Worm (Caenorhabditis elegans) whole organism, midembryonic: Measurements from ENCODE around the gene cyp-35A5.

Source experiments
- T22C8.4 ChIP-seq: fragments of 200-800 bp; sonication (Bioruptor generic); IDR thresholded peaks from 2 replicates; pipeline ENCODE4 v1.3.6; 2022; ENCODE audit warnings: missing genetic modification characterization, missing compliant biosample characterization
- klf-2 ChIP-seq: fragments of 200-800 bp; sonication (Bioruptor generic); conservative IDR thresholded peaks from 2 replicates; pipeline ENCODE4 v1.3.6; 2022; ENCODE audit warnings: missing genetic modification reagents, missing genetic modification characterization, missing compliant biosample characterization
- med-1 ChIP-seq: sonication (generic microtip); optimal IDR thresholded peaks from 2 replicates; lab custom pipeline; 2017; ENCODE audit warnings: missing genetic modification characterization, mild to moderate bottlenecking, missing compliant biosample characterization, antibody characterized with exemption, missing genetic modification reagents; ENCODE audit not compliant: insufficient read depth
- ref-1 ChIP-seq: fragments of 200-800 bp; sonication (Bioruptor generic); conservative IDR thresholded peaks from 2 replicates; pipeline ENCODE4 v1.3.6; 2022; ENCODE audit warnings: missing genetic modification reagents, missing genetic modification characterization, missing compliant biosample characterization
- tab-1 ChIP-seq: fragments of 200-800 bp; sonication (Bioruptor generic); IDR thresholded peaks from 2 replicates; pipeline ENCODE4 v1.3.6; 2022; ENCODE audit warnings: missing genetic modification characterization, missing compliant biosample characterization
- ztf-23 ChIP-seq: fragments of 200-800 bp; sonication (Bioruptor generic); IDR thresholded peaks from 2 replicates; pipeline ENCODE4 v1.3.6; 2022; ENCODE audit warnings: missing genetic modification reagents, missing genetic modification characterization, missing compliant biosample characterization
- ztf-29 ChIP-seq: fragments of 200-800 bp; sonication (Bioruptor generic); IDR thresholded peaks from 2 replicates; pipeline ENCODE4 v1.3.6; 2022; ENCODE audit warnings: missing genetic modification reagents, missing genetic modification characterization, missing compliant biosample characterization

DNA sequence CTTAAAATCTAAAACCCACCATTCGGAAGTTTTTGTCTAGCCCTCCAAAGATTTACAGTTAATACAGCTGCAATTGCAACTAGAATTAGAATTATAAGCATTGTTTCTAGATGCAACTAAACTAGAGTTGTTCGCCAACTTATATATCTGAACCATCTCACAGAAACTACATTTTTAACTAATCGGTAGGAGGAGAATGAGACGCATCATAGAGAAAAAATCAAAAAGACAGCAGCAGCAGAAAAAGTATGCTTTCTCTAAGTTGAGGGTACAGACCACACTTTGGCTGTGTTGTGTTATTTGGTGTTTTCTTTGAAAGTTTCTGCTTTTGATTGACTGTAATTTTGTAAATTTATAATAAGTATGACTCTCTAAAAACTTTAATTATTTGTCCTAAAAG lies 27.6 kb downstream of the cyp-35A5 start, which contains the start of gene cyp-34A7:
- TF ChIP-seq ztf-29: no peak
- no peak for TF ChIP-seq T22C8.4 (GFP tag; lab: Robert Waterston, UW)
- no peak for TF ChIP-seq klf-2 (GFP tag; lab: Robert Waterston, UW)
- no peak for TF ChIP-seq ztf-23 (GFP tag; lab: Robert Waterston, UW)
- no peak for TF ChIP-seq ref-1 (GFP tag; lab: Robert Waterston, UW)
- TF ChIP-seq tab-1 (GFP tag; lab: Robert Waterston, UW): no peak
- TF ChIP-seq med-1 (GFP tag; lab: Kevin White, UChicago): no peak
